Worm (Caenorhabditis elegans): ENCODE measurements around the gene tdp-1.

The tdp-1 gene

ce11 chrII:8964835-8965234 lies 32.8 kb upstream of the tdp-1 start, which contains the start of the genes ndub-3 and C18E9.2 (continued):
- TF ChIP-seq nhr-71 (tag; optimal IDR thresholded peaks at IDR 0.05), result peak; percentile 33
- no peak for TF ChIP-seq grh-1 (GFP tag; IDR thresholded peaks at IDR 0.05)
- TF ChIP-seq nhr-76 (tag; optimal IDR thresholded peaks at IDR 0.05), result no peak
- TF ChIP-seq lin-35 (GFP tag; optimal IDR thresholded peaks at IDR 0.05), result peak; percentile 59 to 79
- TF ChIP-seq hlh-17 (GFP tag; optimal IDR thresholded peaks at IDR 0.05; ENCODE audit: borderline replicate concordance), result no peak
- TF ChIP-seq unc-86 (tag; optimal IDR thresholded peaks at IDR 0.05), result no peak
- no peak for TF ChIP-seq isw-1 (GFP tag; IDR thresholded peaks at IDR 0.05)
- no peak for TF ChIP-seq zip-4 (GFP tag; optimal IDR thresholded peaks at IDR 0.05)
- TF ChIP-seq dsc-1 (tag; optimal IDR thresholded peaks at IDR 0.05), result no peak
- no peak for TF ChIP-seq pqm-1 (tag; optimal IDR thresholded peaks at IDR 0.05)
- peak; percentile 1 for TF ChIP-seq nhr-47 (tag; optimal IDR thresholded peaks at IDR 0.05)
- no peak for TF ChIP-seq vab-15 (tag; optimal IDR thresholded peaks at IDR 0.05)
- TF ChIP-seq lin-39 (tag; optimal IDR thresholded peaks at IDR 0.05), result no peak
- no peak for TF ChIP-seq sup-37 (GFP tag; optimal IDR thresholded peaks at IDR 0.05)
- peak; percentile 55 for TF ChIP-seq C16A3.4 (tag; optimal IDR thresholded peaks at IDR 0.05)
- no peak for TF ChIP-seq sptf-1 (tag; optimal IDR thresholded peaks at IDR 0.05)
- TF ChIP-seq blmp-1 (tag; optimal IDR thresholded peaks at IDR 0.05), result no peak
- no peak for TF ChIP-seq swsn-7 (tag; optimal IDR thresholded peaks at IDR 0.05)
- TF ChIP-seq ztf-4 (tag; optimal IDR thresholded peaks at IDR 0.05), result no peak
- TF ChIP-seq mef-2 (tag; optimal IDR thresholded peaks at IDR 0.05), result no peak
- TF ChIP-seq nhr-20 (tag; optimal IDR thresholded peaks at IDR 0.05), result no peak
- TF ChIP-seq ztf-11 (tag; optimal IDR thresholded peaks at IDR 0.05), result no peak
- no peak for TF ChIP-seq aly-2 (tag; optimal IDR thresholded peaks at IDR 0.05)
- TF ChIP-seq snu-23 (GFP tag; optimal IDR thresholded peaks at IDR 0.05), result peak; percentile 32
- peak; percentile 66 to 67 for TF ChIP-seq efl-1 (optimal IDR thresholded peaks at IDR 0.05)
- TF ChIP-seq efl-1 (GFP tag; optimal IDR thresholded peaks at IDR 0.05 in 1 of 2), result peak; percentile 48 to 95
- no peak for TF ChIP-seq efl-3 (GFP tag; optimal IDR thresholded peaks at IDR 0.05)
- no peak for TF ChIP-seq F16B12.6 (tag; optimal IDR thresholded peaks at IDR 0.05)

DNA sequence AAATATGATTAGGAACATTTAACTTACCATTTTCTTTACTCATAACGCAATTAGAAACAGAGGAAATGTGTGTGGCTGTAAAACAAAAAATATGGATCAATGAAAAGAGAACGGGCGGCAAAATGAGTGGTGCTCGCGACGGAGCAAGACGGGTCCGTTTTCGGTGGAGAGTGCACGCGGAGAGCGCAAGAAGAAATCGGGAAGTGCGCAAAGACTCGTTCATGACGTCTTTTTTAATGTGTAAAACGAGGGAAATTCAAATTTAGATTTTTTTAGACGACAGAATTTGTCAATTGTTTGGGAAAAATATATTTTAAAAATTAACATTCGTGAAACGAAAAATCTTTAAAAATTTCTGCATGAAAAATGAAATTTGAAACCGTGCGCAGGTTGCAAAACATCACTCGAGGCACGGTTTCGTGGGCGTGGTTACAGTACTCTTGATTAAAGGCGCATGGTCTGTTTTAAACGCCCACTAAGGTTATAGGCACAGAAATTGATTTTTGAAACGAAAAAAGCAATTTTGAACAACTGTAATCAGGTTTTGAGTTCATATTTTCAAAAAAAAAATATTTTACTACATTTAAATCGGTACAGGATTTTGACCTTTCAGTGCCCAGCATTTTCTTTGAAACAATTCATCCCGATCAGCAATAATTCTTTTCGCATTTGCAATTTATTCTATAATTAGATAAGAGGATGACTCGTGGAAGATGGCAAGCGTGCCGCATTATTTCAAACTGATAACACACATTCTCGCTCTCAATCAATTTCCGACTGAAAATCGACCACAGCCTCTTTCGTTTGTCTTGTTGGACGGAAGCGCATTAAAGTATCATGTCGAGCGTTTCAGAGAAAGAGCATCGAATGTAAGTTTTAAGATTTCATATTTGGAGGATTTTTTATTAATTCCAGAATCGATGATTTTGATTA lies 28.1 kb upstream of the tdp-1 start, which contains the start of the genes szy-20 and C18E9.5:
Gene szy-20, minus strand, starts transcription at position 83 of the 933 bp plus-strand sequence.
Gene C18E9.5, plus strand, starts transcription at position 730 of the 933 bp plus-strand sequence.
- TF ChIP-seq efl-1 (optimal IDR thresholded peaks at IDR 0.05) (peak; percentile 98 to 99), efl-1 (GFP tag; optimal IDR thresholded peaks at IDR 0.05 in 1 of 2) (peak; percentile 97 to 100), nhr-77 (tag; optimal IDR thresholded peaks at IDR 0.05) (peak; percentile 54), unc-98 (GFP tag; IDR thresholded peaks at IDR 0.05) (no peak), ces-1 (GFP tag; optimal IDR thresholded peaks at IDR 0.05) (no peak), fos-1 (tag; optimal IDR thresholded peaks at IDR 0.05) (peak; percentile 74), snu-23 (GFP tag; optimal IDR thresholded peaks at IDR 0.05) (peak; percentile 89), elt-2 (tag; optimal IDR thresholded peaks at IDR 0.05) (peak; percentile 58), pqm-1 (tag; optimal IDR thresholded peaks at IDR 0.05) (no peak), nhr-237 (tag; optimal IDR thresholded peaks at IDR 0.05) (peak; percentile 16), ama-1 (optimal IDR thresholded peaks at IDR 0.05) (no peak), egl-13 (tag; optimal IDR thresholded peaks at IDR 0.05) (peak; percentile 71), C04F5.9 (tag; optimal IDR thresholded peaks at IDR 0.05) (peak; percentile 75), dsc-1 (tag; optimal IDR thresholded peaks at IDR 0.05) (peak; percentile 92), aha-1 (tag; optimal IDR thresholded peaks at IDR 0.05) (no peak), C34B4.2 (tag; optimal IDR thresholded peaks at IDR 0.05) (no peak), unc-86 (tag; optimal IDR thresholded peaks at IDR 0.05) (peak; percentile 87), snpc-4 (tag; optimal IDR thresholded peaks at IDR 0.05) (peak; percentile 78), mdl-1 (tag; optimal IDR thresholded peaks at IDR 0.05) (peak in 1 of 2 experiments; percentile 65), ceh-82 (tag; optimal IDR thresholded peaks at IDR 0.05) (peak; percentile 76 to 92 (median 80)), C16A3.4 (tag; optimal IDR thresholded peaks at IDR 0.05) (peak; percentile 73), grh-1 (GFP tag; IDR thresholded peaks at IDR 0.05) (peak; percentile 63), hlh-4 (tag; optimal IDR thresholded peaks at IDR 0.05) (no peak), sox-4 (tag; optimal IDR thresholded peaks at IDR 0.05) (peak; percentile 22), nhr-20 (tag; optimal IDR thresholded peaks at IDR 0.05) (peak; percentile 87), nhr-11 (tag; optimal IDR thresholded peaks at IDR 0.05) (peak; percentile 61), irx-1 (tag; optimal IDR thresholded peaks at IDR 0.05) (peak; percentile 83), fkh-10 (GFP tag; optimal IDR thresholded peaks at IDR 0.05) (peak; percentile 46), xbp-1 (tag; optimal IDR thresholded peaks at IDR 0.05) (peak; percentile 84), lsy-2 (tag; optimal IDR thresholded peaks at IDR 0.05) (peak; percentile 91), aly-2 (tag; optimal IDR thresholded peaks at IDR 0.05) (peak; percentile 72), lin-13 (GFP tag; optimal IDR thresholded peaks at IDR 0.05) (peak; percentile 82)

All from whole organism, L1 larva.